Worm (Caenorhabditis elegans): ENCODE measurements around the gene calu-1.

Gene calu-1

ce11 chrX:4932023-4932422, 38.7 kb downstream of the calu-1 start:
- TF ChIP-seq unc-62 (GFP tag; optimal IDR thresholded peaks at IDR 0.05): no peak

DNA sequence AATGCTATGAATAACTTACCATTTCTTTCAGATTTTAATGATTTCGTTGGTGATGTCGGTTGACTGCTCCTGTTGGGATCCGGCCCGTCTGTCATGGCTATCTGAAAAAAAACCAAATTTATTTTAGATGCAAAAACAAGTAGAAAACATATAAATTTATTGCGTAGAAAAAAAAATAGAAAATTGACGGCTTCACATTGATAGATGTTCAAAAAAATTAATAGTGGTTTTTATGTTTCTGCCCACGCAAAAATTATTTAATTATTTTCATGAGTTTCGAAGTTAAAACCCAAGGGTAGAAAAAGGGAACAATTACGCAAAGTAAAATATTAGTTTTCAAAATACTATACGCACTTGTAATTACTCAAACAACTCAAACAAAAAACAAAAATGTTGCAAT, 41.1 kb downstream of the calu-1 start, which contains the start of gene mct-4:
Gene mct-4 (minus strand): TSS at position 101 of the 400 bp plus-strand sequence.
- no peak for TF ChIP-seq unc-62 (GFP tag; optimal IDR thresholded peaks at IDR 0.05)

DNA sequence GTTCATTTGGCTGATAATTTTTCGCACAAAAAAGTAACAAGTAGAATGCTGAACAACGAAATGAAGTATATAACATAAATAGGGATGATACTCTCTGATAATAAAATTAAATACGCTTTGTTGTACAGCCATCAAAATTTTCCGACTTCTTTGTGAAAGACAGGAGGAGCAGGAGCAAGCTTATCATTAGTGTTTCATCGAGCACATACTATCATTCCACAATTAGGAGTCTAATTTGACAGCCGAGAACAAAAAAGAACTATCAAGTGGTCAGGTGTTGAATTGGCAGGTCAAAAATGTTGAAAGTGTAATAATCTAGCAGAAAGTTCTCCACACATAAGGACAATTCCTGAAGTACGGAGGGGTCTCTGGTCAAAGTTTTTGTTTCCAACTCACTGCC, 42.6 kb downstream of the calu-1 start:
- no peak for TF ChIP-seq unc-62 (GFP tag; optimal IDR thresholded peaks at IDR 0.05)

ce11 chrX:4920942-4921540, 49.7 kb downstream of the calu-1 start, which contains the start of gene K05B2.4:
K05B2.4 (minus strand) TSS chrX:4920992.
- no peak for TF ChIP-seq unc-62 (GFP tag; optimal IDR thresholded peaks at IDR 0.05)
